Worm (Caenorhabditis elegans) whole organism, L1 larva: ENCODE measurements around the gene glb-29.
A peak's percentile ranks its signal among the peaks of the same experiment; 100 is the strongest.

Experiments used
- Y116A8C.19 ChIP-seq: sonication (generic microtip); optimal IDR thresholded peaks from 2 replicates; lab custom pipeline; 2016; ENCODE audit warnings: missing compliant biosample characterization, missing genetic modification characterization, borderline replicate concordance
- aly-2 ChIP-seq: fragments of 150-350 bp; optimal IDR thresholded peaks from 2 replicates; lab custom pipeline; 2014; ENCODE audit warnings: missing biosample characterization, missing genetic modification characterization
- ama-1 ChIP-seq: fragments of 150-350 bp; optimal IDR thresholded peaks from 2 replicates; lab custom pipeline; 2014
- blmp-1 ChIP-seq: fragments of 150-350 bp; optimal IDR thresholded peaks from 2 replicates; lab custom pipeline; 2014; ENCODE audit warnings: missing biosample characterization, missing genetic modification characterization
- ceh-88 ChIP-seq: fragments of 200-800 bp; sonication (Bioruptor generic); IDR thresholded peaks from 2 replicates; pipeline ENCODE4 v1.3.6; 2022; ENCODE audit warnings: missing genetic modification characterization, missing compliant biosample characterization
- ceh-90 ChIP-seq: sonication (generic microtip); optimal IDR thresholded peaks from 2 replicates; lab custom pipeline; 2016; ENCODE audit warnings: missing genetic modification characterization, missing compliant biosample characterization
- ces-1 ChIP-seq: fragments of 150-350 bp; optimal IDR thresholded peaks from 2 replicates; lab custom pipeline; 2014; ENCODE audit warnings: missing biosample characterization, missing genetic modification reagents, missing genetic modification characterization
- dsc-1 ChIP-seq: sonication (generic microtip); optimal IDR thresholded peaks from 2 replicates; lab custom pipeline; 2016; ENCODE audit warnings: mild to moderate bottlenecking, missing genetic modification characterization, missing compliant biosample characterization
- efl-1 ChIP-seq, 4 experiments: fragments of 150-350 bp; optimal IDR thresholded peaks in 3 of 4; peaks in 1 of 4; 1 replicate in 1 of 4; 2 replicates in 3 of 4; lab custom pipeline; 2014; ENCODE audit warnings: missing biosample characterization in 2 of 4, missing genetic modification characterization in 2 of 4, missing genetic modification reagents in 2 of 4
- egl-27 ChIP-seq, 2 experiments: fragments of 150-350 bp in 1 of 2; sonication (generic microtip); optimal IDR thresholded peaks; 3 replicates each; lab custom pipeline; 2017 to 2018; ENCODE audit warnings: missing biosample characterization in 2 of 2, missing genetic modification characterization in 2 of 2, missing genetic modification reagents in 2 of 2
- elt-2 ChIP-seq: sonication (generic microtip); optimal IDR thresholded peaks from 2 replicates; lab custom pipeline; 2016; ENCODE audit warnings: missing genetic modification characterization, mild to moderate bottlenecking, inconsistent platforms, missing compliant biosample characterization, missing genetic modification reagents
- elt-3 ChIP-seq, 6 experiments: fragments of 150-350 bp in 1 of 6; sonication (generic microtip); optimal IDR thresholded peaks; 2 replicates each; lab custom pipeline; 2017 to 2018; ENCODE audit warnings: missing biosample characterization in 6 of 6, missing genetic modification characterization in 6 of 6, inconsistent platforms in 1 of 6
- ets-5 ChIP-seq: fragments of 200-800 bp; sonication (Bioruptor generic); IDR thresholded peaks from 2 replicates; pipeline ENCODE4 v1.3.6; 2022; ENCODE audit warnings: missing genetic modification characterization, missing compliant biosample characterization
- fkh-4 ChIP-seq: sonication (generic microtip); optimal IDR thresholded peaks from 2 replicates; lab custom pipeline; 2016; ENCODE audit warnings: missing compliant biosample characterization, missing genetic modification characterization, borderline replicate concordance
- fkh-8 ChIP-seq: sonication (generic microtip); optimal IDR thresholded peaks from 2 replicates; lab custom pipeline; 2016; ENCODE audit warnings: mild to moderate bottlenecking, missing genetic modification characterization, missing compliant biosample characterization
- hlh-4 ChIP-seq: sonication (generic microtip); optimal IDR thresholded peaks from 2 replicates; lab custom pipeline; 2016; ENCODE audit warnings: mild to moderate bottlenecking, missing genetic modification characterization, missing compliant biosample characterization
- hpl-2 ChIP-seq: fragments of 150-350 bp; optimal IDR thresholded peaks from 2 replicates; lab custom pipeline; 2014; ENCODE audit warnings: missing biosample characterization, missing genetic modification reagents, missing genetic modification characterization
- lin-14 ChIP-seq: fragments of 200-800 bp; sonication (Bioruptor generic); optimal IDR thresholded peaks from 2 replicates; lab custom pipeline; 2018; ENCODE audit warnings: mild to moderate bottlenecking, missing genetic modification characterization, moderate library complexity, missing compliant biosample characterization
- lin-15B ChIP-seq: fragments of 150-350 bp; sonication (generic microtip); optimal IDR thresholded peaks from 3 replicates; lab custom pipeline; 2014; ENCODE audit warnings: missing biosample characterization, missing genetic modification characterization
- lin-35 ChIP-seq, 2 experiments: fragments of 150-350 bp; optimal IDR thresholded peaks; 2 replicates each; lab custom pipeline; 2014; ENCODE audit warnings: missing biosample characterization in 2 of 2, missing genetic modification characterization in 2 of 2, missing genetic modification reagents in 2 of 2
- lin-39 ChIP-seq: fragments of 150-350 bp; optimal IDR thresholded peaks from 2 replicates; lab custom pipeline; 2014; ENCODE audit warnings: missing biosample characterization, missing genetic modification reagents, missing genetic modification characterization
- lsy-2 ChIP-seq, 2 experiments: fragments of 150-350 bp; optimal IDR thresholded peaks; 2 replicates each; lab custom pipeline; 2014; ENCODE audit warnings: missing biosample characterization in 2 of 2, missing genetic modification characterization in 2 of 2
- mef-2 ChIP-seq: fragments of 150-350 bp; optimal IDR thresholded peaks from 2 replicates; lab custom pipeline; 2014; ENCODE audit warnings: missing biosample characterization, missing genetic modification characterization
- nhr-11 ChIP-seq: fragments of 150-350 bp; optimal IDR thresholded peaks from 2 replicates; lab custom pipeline; 2014; ENCODE audit warnings: missing biosample characterization, missing genetic modification characterization
- nhr-19 ChIP-seq: fragments of 200-800 bp; sonication (Bioruptor generic); conservative IDR thresholded peaks from 2 replicates; pipeline ENCODE4 v1.3.6; 2022; ENCODE audit warnings: missing genetic modification characterization, missing compliant biosample characterization
- nhr-237 ChIP-seq: fragments of 150-350 bp; optimal IDR thresholded peaks from 2 replicates; lab custom pipeline; 2014; ENCODE audit warnings: missing biosample characterization, missing genetic modification characterization
- nhr-28 ChIP-seq: fragments of 150-350 bp; optimal IDR thresholded peaks from 2 replicates; lab custom pipeline; 2014; ENCODE audit warnings: missing biosample characterization, missing genetic modification characterization
- nhr-47 ChIP-seq: sonication (generic microtip); optimal IDR thresholded peaks from 2 replicates; lab custom pipeline; 2016; ENCODE audit warnings: mild to moderate bottlenecking, missing genetic modification characterization, moderate library complexity, missing compliant biosample characterization
- nhr-71 ChIP-seq: sonication (generic microtip); optimal IDR thresholded peaks from 2 replicates; lab custom pipeline; 2016; ENCODE audit warnings: mild to moderate bottlenecking, missing genetic modification characterization, moderate library complexity, missing compliant biosample characterization
- nhr-76 ChIP-seq: sonication (generic microtip); optimal IDR thresholded peaks from 2 replicates; lab custom pipeline; 2017; ENCODE audit warnings: missing biosample characterization, missing genetic modification characterization
- nhr-77 ChIP-seq: fragments of 150-350 bp; optimal IDR thresholded peaks from 2 replicates; lab custom pipeline; 2014; ENCODE audit warnings: missing biosample characterization, missing genetic modification characterization
- nhr-84 ChIP-seq: sonication (generic microtip); optimal IDR thresholded peaks from 2 replicates; lab custom pipeline; 2017; ENCODE audit warnings: missing biosample characterization, missing genetic modification characterization
- nhr-85 ChIP-seq: sonication (generic microtip); peaks from one replicate; lab custom pipeline; 2016; ENCODE audit warnings: missing genetic modification characterization, inconsistent platforms, missing compliant biosample characterization
- pag-3 ChIP-seq: sonication (generic microtip); optimal IDR thresholded peaks from 2 replicates; lab custom pipeline; 2017; ENCODE audit warnings: missing genetic modification characterization, mild to moderate bottlenecking, missing compliant biosample characterization, antibody characterized with exemption, borderline replicate concordance; ENCODE audit not compliant: insufficient read depth
- skn-1 ChIP-seq: fragments of 150-350 bp; optimal IDR thresholded peaks from 2 replicates; lab custom pipeline; 2014; ENCODE audit warnings: missing biosample characterization, missing genetic modification characterization
- snu-23 ChIP-seq: sonication (generic microtip); optimal IDR thresholded peaks from 2 replicates; lab custom pipeline; 2016; ENCODE audit warnings: missing genetic modification characterization, missing compliant biosample characterization
- sox-4 ChIP-seq: sonication (generic microtip); optimal IDR thresholded peaks from 2 replicates; lab custom pipeline; 2016; ENCODE audit warnings: missing genetic modification characterization, missing compliant biosample characterization
- sptf-1 ChIP-seq: fragments of 150-350 bp; optimal IDR thresholded peaks from 2 replicates; lab custom pipeline; 2014; ENCODE audit warnings: missing biosample characterization, missing genetic modification characterization
- sup-37 ChIP-seq: fragments of 200-800 bp; sonication (Bioruptor generic); optimal IDR thresholded peaks from 2 replicates; lab custom pipeline; 2018; ENCODE audit warnings: mild to moderate bottlenecking, missing genetic modification characterization, missing compliant biosample characterization
- swsn-7 ChIP-seq: sonication (generic microtip); optimal IDR thresholded peaks from 2 replicates; lab custom pipeline; 2016; ENCODE audit warnings: missing genetic modification characterization, missing compliant biosample characterization
- unc-130 ChIP-seq: fragments of 150-350 bp; optimal IDR thresholded peaks from 2 replicates; lab custom pipeline; 2017; ENCODE audit warnings: missing biosample characterization, missing genetic modification characterization, inconsistent platforms
- unc-30 ChIP-seq: sonication (generic microtip); optimal IDR thresholded peaks from 2 replicates; lab custom pipeline; 2017; ENCODE audit warnings: missing biosample characterization, missing genetic modification characterization
- unc-62 ChIP-seq: fragments of 150-350 bp; optimal IDR thresholded peaks from 2 replicates; lab custom pipeline; 2014; ENCODE audit warnings: missing biosample characterization, missing genetic modification reagents, missing genetic modification characterization
- unc-98 ChIP-seq: fragments of 200-800 bp; sonication (Bioruptor generic); IDR thresholded peaks from 2 replicates; pipeline ENCODE4 v1.3.6; 2022; ENCODE audit warnings: missing genetic modification characterization, missing compliant biosample characterization
- xbp-1 ChIP-seq: sonication (generic microtip); optimal IDR thresholded peaks from 2 replicates; lab custom pipeline; 2016; ENCODE audit warnings: missing genetic modification characterization, missing compliant biosample characterization
- zip-4 ChIP-seq: fragments of 200-800 bp; sonication (Bioruptor generic); optimal IDR thresholded peaks from 2 replicates; lab custom pipeline; 2018; ENCODE audit warnings: mild to moderate bottlenecking, missing genetic modification characterization, moderate library complexity, missing compliant biosample characterization
- ztf-11 ChIP-seq, 2 experiments: sonication (generic microtip); optimal IDR thresholded peaks; 2 replicates each; lab custom pipeline; 2016 to 2017; ENCODE audit warnings: missing genetic modification characterization in 2 of 2, missing biosample characterization in 1 of 2, missing compliant biosample characterization in 1 of 2

Gene glb-29

ce11 chrII:11960596-11961217 is 48.2 kb upstream of the glb-29 start (continued):
- TF ChIP-seq nhr-84, result no peak
- TF ChIP-seq fkh-4, result no peak
- TF ChIP-seq lin-14 (GFP tag; lab: Kevin White, UChicago), result peak; percentile 66
- TF ChIP-seq nhr-47 (tag; lab: Kevin White, UChicago), result peak; percentile 86
- no peak for TF ChIP-seq aly-2 (tag; lab: Kevin White, UChicago)
- no peak for TF ChIP-seq unc-30
- TF ChIP-seq nhr-85 (tag; lab: Kevin White, UChicago), result peak; percentile 68
- no peak for TF ChIP-seq hpl-2
- TF ChIP-seq ets-5, result no peak
- no peak for TF ChIP-seq blmp-1 (tag; lab: Kevin White, UChicago)
- TF ChIP-seq ceh-90 (tag; lab: Kevin White, UChicago), result peak; percentile 10
- no peak for TF ChIP-seq nhr-237 (tag; lab: Kevin White, UChicago)
- TF ChIP-seq dsc-1 (tag; lab: Kevin White, UChicago), result peak; percentile 81
- TF ChIP-seq sup-37 (GFP tag; lab: Kevin White, UChicago), result peak; percentile 63
- peak; percentile 47 for TF ChIP-seq nhr-77 (tag; lab: Kevin White, UChicago)
- TF ChIP-seq lin-35 (GFP tag; optimal IDR thresholded peaks at IDR 0.05; lab: Kevin White, UChicago), result peak; percentile 21 to 59
- TF ChIP-seq nhr-19 (GFP tag; lab: Robert Waterston, UW), result peak; percentile 77
- peak; percentile 60 for TF ChIP-seq unc-130 (tag; lab: Kevin White, UChicago)
- TF ChIP-seq snu-23 (GFP tag; lab: Kevin White, UChicago), result peak; percentile 73
- TF ChIP-seq zip-4, result peak; percentile 42
- peak; percentile 77 for TF ChIP-seq nhr-71 (tag; lab: Kevin White, UChicago)
- TF ChIP-seq lin-39 (tag; lab: Kevin White, UChicago), result peak; percentile 22
- peak; percentile 56 for TF ChIP-seq skn-1 (tag; lab: Kevin White, UChicago)
- TF ChIP-seq elt-2 (tag; lab: Kevin White, UChicago), result peak; percentile 5
- peak; percentile 59 for TF ChIP-seq xbp-1 (tag; lab: Kevin White, UChicago)
- no peak for TF ChIP-seq sptf-1
- no peak for TF ChIP-seq unc-62
- TF ChIP-seq elt-3 (tag; optimal IDR thresholded peaks at IDR 0.05; lab: Kevin White, UChicago), result peak in 2 of 6 experiments; percentile 5 to 21
- no peak for TF ChIP-seq egl-27 (tag; optimal IDR thresholded peaks at IDR 0.05; lab: Kevin White, UChicago)
- peak in 1 of 2 experiments; percentile 58 for TF ChIP-seq ztf-11 (tag; optimal IDR thresholded peaks at IDR 0.05; lab: Kevin White, UChicago)
- TF ChIP-seq hlh-4, result no peak
- no peak for TF ChIP-seq nhr-76 (tag; lab: Kevin White, UChicago)
- no peak for TF ChIP-seq pag-3 (tag; lab: Kevin White, UChicago)
- TF ChIP-seq sox-4, result peak; percentile 27
- TF ChIP-seq lin-15B (tag; lab: Kevin White, UChicago), result peak; percentile 24
- TF ChIP-seq Y116A8C.19, result no peak
- TF ChIP-seq ceh-88 (GFP tag; lab: Robert Waterston, UW), result peak; percentile 45; the same call in 1 of the 2 replicates
- no peak for TF ChIP-seq nhr-11
- TF ChIP-seq lsy-2 (tag; optimal IDR thresholded peaks at IDR 0.05; lab: Kevin White, UChicago), result peak; percentile 53 to 59

DNA sequence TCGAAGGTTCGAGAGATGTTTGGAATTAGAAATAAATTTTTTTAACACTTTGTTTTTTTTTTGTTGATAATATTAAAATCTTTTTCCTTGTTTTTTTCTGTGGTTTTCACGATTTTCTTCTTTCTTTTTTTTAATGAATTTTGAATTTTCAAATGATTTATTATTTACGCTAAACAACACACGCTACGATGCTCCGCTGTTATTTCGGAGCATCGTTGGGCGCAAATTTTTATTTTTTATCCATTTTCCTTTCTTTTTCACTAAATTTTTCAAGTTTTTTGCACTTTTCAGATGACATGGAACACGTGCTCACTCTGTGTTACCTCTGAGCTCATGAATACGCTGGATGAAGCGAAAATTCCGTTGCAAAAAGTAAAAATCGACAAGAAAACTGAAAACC is 46.8 kb upstream of the glb-29 start, which contains the start of the genes W03C9.1 and W03C9.2:
Gene W03C9.1, minus strand, starts transcription at position 46 of the 400 bp plus-strand sequence.
Gene W03C9.2, plus strand, starts transcription at position 286 of the 400 bp plus-strand sequence.
- no peak for TF ChIP-seq ama-1 (lab: Kevin White, UChicago)
- no peak for TF ChIP-seq skn-1 (tag; lab: Kevin White, UChicago)
- TF ChIP-seq unc-98 (GFP tag; lab: Robert Waterston, UW), result no peak
- TF ChIP-seq xbp-1 (tag; lab: Kevin White, UChicago), result no peak
- TF ChIP-seq efl-1 (optimal IDR thresholded peaks at IDR 0.05; lab: Kevin White, UChicago), result no peak
- TF ChIP-seq efl-1 (GFP tag; optimal IDR thresholded peaks at IDR 0.05 in 1 of 2; lab: Kevin White, UChicago), result no peak
- no peak for TF ChIP-seq fkh-8 (tag; lab: Kevin White, UChicago)
- TF ChIP-seq lin-14 (GFP tag; lab: Kevin White, UChicago), result no peak
- no peak for TF ChIP-seq lin-15B (tag; lab: Kevin White, UChicago)
- no peak for TF ChIP-seq swsn-7 (tag; lab: Kevin White, UChicago)
- no peak for TF ChIP-seq nhr-28 (tag; lab: Kevin White, UChicago)
- TF ChIP-seq ces-1 (GFP tag; lab: Kevin White, UChicago), result no peak
- TF ChIP-seq nhr-237 (tag; lab: Kevin White, UChicago), result no peak
- no peak for TF ChIP-seq mef-2 (tag; lab: Kevin White, UChicago)
- TF ChIP-seq sptf-1, result no peak
